Worm (Caenorhabditis elegans) whole organism, L3 larva: ENCODE data around the gene F09C6.15.

ENCODE experiments used
- ceh-16 ChIP-seq: sonication (generic microtip); optimal IDR thresholded peaks from 2 replicates; lab custom pipeline; 2017; ENCODE audit warnings: missing biosample characterization, missing genetic modification characterization
- fos-1 ChIP-seq: fragments of 150-350 bp; optimal IDR thresholded peaks from 2 replicates; lab custom pipeline; 2014; ENCODE audit warnings: missing biosample characterization, missing genetic modification characterization
- lin-39 ChIP-seq: fragments of 150-350 bp; optimal IDR thresholded peaks from 2 replicates; lab custom pipeline; 2018; ENCODE audit warnings: missing biosample characterization, missing genetic modification reagents, missing genetic modification characterization
- nhr-237 ChIP-seq: fragments of 150-350 bp; optimal IDR thresholded peaks from 2 replicates; lab custom pipeline; 2014; ENCODE audit warnings: missing biosample characterization, missing genetic modification characterization
- snpc-4 ChIP-seq: fragments of 150-350 bp; optimal IDR thresholded peaks from 2 replicates; lab custom pipeline; 2014; ENCODE audit warnings: missing biosample characterization, missing genetic modification characterization
- tbx-2 ChIP-seq: sonication (generic microtip); optimal IDR thresholded peaks from 2 replicates; lab custom pipeline; 2016; ENCODE audit warnings: mild to moderate bottlenecking, missing genetic modification characterization, missing compliant biosample characterization

ce11 chrV:16919675-16920074 lies 26.1 kb downstream of the F09C6.15 start:
- TF ChIP-seq ceh-16 (no peak), lin-39 (no peak), fos-1 (tag; lab: Kevin White, UChicago) (no peak), nhr-237 (tag; lab: Kevin White, UChicago) (no peak), tbx-2 (tag; lab: Kevin White, UChicago) (no peak), snpc-4 (tag; lab: Kevin White, UChicago) (no peak)
